Fruit fly (Drosophila melanogaster) whole organism, embryonic: ENCODE measurements around the gene Xe7.
A peak's percentile ranks its signal among the peaks of the same experiment; 100 is the strongest.

Experiments
- Adf1 ChIP-seq: fragments of 200-800 bp; sonication (Bioruptor generic); IDR thresholded peaks from 2 replicates; pipeline ENCODE4 v1.3.6; 2022; ENCODE audit warnings: missing biosample characterization, missing genetic modification characterization
- Aef1 ChIP-seq: fragments of 200-800 bp; sonication (Bioruptor generic); IDR thresholded peaks from 3 replicates; pipeline ENCODE4 v1.3.6; 2022; ENCODE audit warnings: missing biosample characterization, missing genetic modification characterization
- BEAF-32 ChIP-seq: fragments of 200-800 bp; sonication (Bioruptor generic); optimal IDR thresholded peaks from 3 replicates; lab custom pipeline; 2017; ENCODE audit warnings: missing biosample characterization, missing genetic modification characterization, mild to moderate bottlenecking, moderate library complexity, missing genetic modification reagents
- Bteb2 ChIP-seq: fragments of 200-800 bp; sonication (Bioruptor generic); optimal IDR thresholded peaks from 2 replicates; lab custom pipeline; 2016; ENCODE audit warnings: missing biosample characterization, missing genetic modification characterization
- CG11085 ChIP-seq: fragments of 200-800 bp; sonication (Bioruptor generic); IDR thresholded peaks from 2 replicates; pipeline ENCODE4 v1.3.6; 2022; ENCODE audit warnings: missing biosample characterization, missing genetic modification characterization
- CG11504 ChIP-seq: fragments of 200-800 bp; sonication (Bioruptor generic); optimal IDR thresholded peaks from 3 replicates; lab custom pipeline; 2019; ENCODE audit warnings: missing biosample characterization, mild to moderate bottlenecking, missing genetic modification characterization, moderate library complexity
- CG13296 ChIP-seq: fragments of 200-800 bp; sonication (Bioruptor generic); optimal IDR thresholded peaks from 3 replicates; lab custom pipeline; 2018; ENCODE audit warnings: missing biosample characterization, mild to moderate bottlenecking, missing genetic modification characterization
- CG15514 ChIP-seq: fragments of 200-800 bp; sonication (Bioruptor generic); optimal IDR thresholded peaks from 3 replicates; lab custom pipeline; 2017; ENCODE audit warnings: missing biosample characterization, missing genetic modification characterization, mild to moderate bottlenecking, moderate library complexity, missing genetic modification reagents
- CG16813 ChIP-seq: fragments of 200-800 bp; sonication (Bioruptor generic); IDR thresholded peaks from 3 replicates; pipeline ENCODE4 v1.3.6; 2022; ENCODE audit warnings: missing biosample characterization, missing genetic modification characterization; ENCODE audit not compliant: partially characterized antibody
- CG30403 ChIP-seq: fragments of 200-800 bp; sonication (Bioruptor generic); optimal IDR thresholded peaks from 3 replicates; lab custom pipeline; 2016; ENCODE audit warnings: missing biosample characterization, missing genetic modification characterization
- CG31365 ChIP-seq: fragments of 200-800 bp; sonication (Bioruptor generic); optimal IDR thresholded peaks from 2 replicates; lab custom pipeline; 2018; ENCODE audit warnings: missing biosample characterization, mild to moderate bottlenecking, missing genetic modification characterization
- CG34422 ChIP-seq: fragments of 200-800 bp; sonication (Bioruptor generic); IDR thresholded peaks from 3 replicates; pipeline ENCODE4 v1.3.6; 2022; ENCODE audit warnings: missing biosample characterization, missing genetic modification characterization
- CG4707 ChIP-seq: fragments of 200-800 bp; sonication (Bioruptor generic); optimal IDR thresholded peaks from 2 replicates; lab custom pipeline; 2018; ENCODE audit warnings: missing biosample characterization, mild to moderate bottlenecking, missing genetic modification characterization, moderate library complexity
- CG5180 ChIP-seq: fragments of 200-800 bp; sonication (Bioruptor generic); optimal IDR thresholded peaks from 3 replicates; lab custom pipeline; 2017; ENCODE audit warnings: missing biosample characterization, missing genetic modification characterization, mild to moderate bottlenecking, moderate library complexity, missing genetic modification reagents
- CG6765 ChIP-seq: fragments of 200-800 bp; sonication (Bioruptor generic); optimal IDR thresholded peaks from 3 replicates; lab custom pipeline; 2017; ENCODE audit warnings: missing biosample characterization, mild to moderate bottlenecking, missing genetic modification characterization
- CG6791 ChIP-seq: fragments of 200-800 bp; sonication (Bioruptor generic); IDR thresholded peaks from 3 replicates; pipeline ENCODE4 v1.3.6; 2022; ENCODE audit warnings: missing biosample characterization, missing genetic modification characterization; ENCODE audit not compliant: partially characterized antibody
- CG6813 ChIP-seq: fragments of 200-800 bp; sonication (Bioruptor generic); optimal IDR thresholded peaks from 2 replicates; lab custom pipeline; 2017; ENCODE audit warnings: missing biosample characterization, missing genetic modification characterization, mild to moderate bottlenecking, moderate library complexity, missing genetic modification reagents
- CG7357 ChIP-seq: fragments of 200-800 bp; sonication (Bioruptor generic); IDR thresholded peaks from 3 replicates; pipeline ENCODE4 v1.3.6; 2022; ENCODE audit warnings: missing biosample characterization, missing genetic modification characterization
- CG7556 ChIP-seq: fragments of 200-800 bp; sonication (Bioruptor generic); optimal IDR thresholded peaks from 2 replicates; lab custom pipeline; 2017; ENCODE audit warnings: missing biosample characterization, mild to moderate bottlenecking, missing genetic modification characterization
- CG8765 ChIP-seq: fragments of 200-800 bp; sonication (Bioruptor generic); IDR thresholded peaks from 2 replicates; pipeline ENCODE4 v1.3.6; 2022; ENCODE audit warnings: missing biosample characterization, missing genetic modification characterization
- CG8924 ChIP-seq: fragments of 200-800 bp; optimal IDR thresholded peaks from 3 replicates; lab custom pipeline; 2019; ENCODE audit warnings: missing biosample characterization, mild to moderate bottlenecking, missing genetic modification characterization, moderate library complexity
- Dek ChIP-seq: fragments of 200-800 bp; sonication (Bioruptor generic); optimal IDR thresholded peaks from 3 replicates; lab custom pipeline; 2019; ENCODE audit warnings: missing biosample characterization, mild to moderate bottlenecking, missing genetic modification characterization, moderate library complexity
- Dll ChIP-seq: fragments of 200-800 bp; sonication (Bioruptor generic); IDR thresholded peaks from 4 replicates; pipeline ENCODE4 v1.3.6; 2022; ENCODE audit warnings: missing biosample characterization, missing genetic modification characterization; ENCODE audit not compliant: partially characterized antibody
- Elba2 ChIP-seq: fragments of 200-800 bp; sonication (Bioruptor generic); optimal IDR thresholded peaks from 3 replicates; lab custom pipeline; 2016; ENCODE audit warnings: missing biosample characterization, missing genetic modification characterization
- Ets97D ChIP-seq: fragments of 200-800 bp; sonication (Bioruptor generic); optimal IDR thresholded peaks from 3 replicates; lab custom pipeline; 2016; ENCODE audit warnings: missing biosample characterization, missing genetic modification characterization
- Gsc ChIP-seq: fragments of 200-800 bp; sonication (Bioruptor generic); IDR thresholded peaks from 2 replicates; pipeline ENCODE4 v1.3.6; 2022; ENCODE audit warnings: missing biosample characterization, missing genetic modification characterization
- Max ChIP-seq: fragments of 200-800 bp; sonication (Bioruptor generic); optimal IDR thresholded peaks from 2 replicates; lab custom pipeline; 2016; ENCODE audit warnings: missing biosample characterization, mild to moderate bottlenecking, missing genetic modification characterization
- NC2α ChIP-seq: fragments of 200-800 bp; sonication (Bioruptor generic); optimal IDR thresholded peaks from 2 replicates; lab custom pipeline; 2016; ENCODE audit warnings: missing biosample characterization, missing genetic modification characterization
- Neu2 ChIP-seq: fragments of 200-800 bp; sonication (Bioruptor generic); optimal IDR thresholded peaks from 3 replicates; lab custom pipeline; 2016; ENCODE audit warnings: missing biosample characterization, missing genetic modification characterization, borderline replicate concordance
- Oaz ChIP-seq: fragments of 200-800 bp; sonication (Bioruptor generic); IDR thresholded peaks from 2 replicates; pipeline ENCODE4 v1.3.6; 2022; ENCODE audit warnings: missing biosample characterization, missing genetic modification characterization
- Side ChIP-seq: fragments of 200-800 bp; sonication (Bioruptor generic); optimal IDR thresholded peaks from 2 replicates; lab custom pipeline; 2016; ENCODE audit warnings: missing biosample characterization, missing genetic modification characterization
- Spps ChIP-seq: fragments of 200-800 bp; sonication (Bioruptor generic); optimal IDR thresholded peaks from 2 replicates; lab custom pipeline; 2018; ENCODE audit warnings: missing biosample characterization, mild to moderate bottlenecking, missing genetic modification characterization
- Stat92E ChIP-seq, 3 experiments: fragments of >200 bp in 2 of 3; fragments of 200-800 bp in 1 of 3; sonication (Bioruptor generic) in 1 of 3; optimal IDR thresholded peaks; 2 replicates each; lab custom pipeline; 2017 to 2019; ENCODE audit warnings: missing biosample characterization in 3 of 3, missing genetic modification characterization in 3 of 3, mild to moderate bottlenecking in 1 of 3, moderate library complexity in 1 of 3
- Tbp ChIP-seq: fragments of >200 bp; optimal IDR thresholded peaks from 2 replicates; lab custom pipeline; 2018; ENCODE audit warnings: missing biosample characterization, missing genetic modification characterization
- ac ChIP-seq: fragments of 200-800 bp; sonication (Bioruptor generic); optimal IDR thresholded peaks from 3 replicates; lab custom pipeline; 2017; ENCODE audit warnings: missing biosample characterization, mild to moderate bottlenecking, missing genetic modification characterization
- croc ChIP-seq: fragments of 200-800 bp; sonication (Bioruptor generic); conservative IDR thresholded peaks from 3 replicates; pipeline ENCODE4 v1.3.6; 2022; ENCODE audit warnings: missing biosample characterization, missing genetic modification characterization
- crol ChIP-seq: fragments of 200-800 bp; sonication (Bioruptor generic); IDR thresholded peaks from 2 replicates; pipeline ENCODE4 v1.3.6; 2022; ENCODE audit warnings: missing biosample characterization, missing genetic modification characterization
- dm ChIP-seq: fragments of 200-800 bp; sonication (Bioruptor generic); optimal IDR thresholded peaks from 3 replicates; lab custom pipeline; 2016; ENCODE audit warnings: missing biosample characterization, missing genetic modification characterization
- ftz-f1 ChIP-seq: fragments of 200-800 bp; sonication (Bioruptor generic); optimal IDR thresholded peaks from 2 replicates; lab custom pipeline; 2016; ENCODE audit warnings: missing biosample characterization, missing genetic modification characterization
- grau ChIP-seq: fragments of 200-800 bp; optimal IDR thresholded peaks from 3 replicates; lab custom pipeline; 2019; ENCODE audit warnings: missing biosample characterization, mild to moderate bottlenecking, missing genetic modification characterization, moderate library complexity
- lab ChIP-seq: fragments of 200-800 bp; sonication (Bioruptor generic); optimal IDR thresholded peaks from 3 replicates; lab custom pipeline; 2017; ENCODE audit warnings: missing biosample characterization, missing genetic modification characterization, mild to moderate bottlenecking, moderate library complexity, missing genetic modification reagents
- pan ChIP-seq, 4 experiments: fragments of >200 bp in 3 of 4; fragments of 200-800 bp in 1 of 4; sonication (Bioruptor generic) in 1 of 4; optimal IDR thresholded peaks in 3 of 4; IDR thresholded peaks in 1 of 4; 2 replicates each; pipeline versions ENCODE4 v1.3.6 to Lab custom; 2017 to 2022; ENCODE audit warnings: missing biosample characterization in 2 of 4, missing genetic modification characterization in 2 of 4, mixed read lengths in 1 of 4
- prd ChIP-seq, 3 experiments: fragments of >200 bp in 2 of 3; fragments of 200-800 bp in 1 of 3; sonication (Bioruptor generic) in 1 of 3; optimal IDR thresholded peaks in 2 of 3; IDR thresholded peaks in 1 of 3; 2 replicates in 2 of 3; 3 replicates in 1 of 3; pipeline versions ENCODE4 v1.3.6 to Lab custom; 2017 to 2022; ENCODE audit warnings: missing biosample characterization in 1 of 3, missing genetic modification characterization in 1 of 3
- slou ChIP-seq: fragments of 200-800 bp; sonication (Bioruptor generic); optimal IDR thresholded peaks from 3 replicates; lab custom pipeline; 2016; ENCODE audit warnings: missing biosample characterization, missing genetic modification characterization
- usp ChIP-seq: fragments of >200 bp; optimal IDR thresholded peaks from 2 replicates; lab custom pipeline; 2017; ENCODE audit warnings: missing biosample characterization, missing genetic modification characterization
- vvl ChIP-seq: fragments of 200-800 bp; sonication (Bioruptor generic); IDR thresholded peaks from 2 replicates; pipeline ENCODE4 v1.3.6; 2022; ENCODE audit warnings: missing biosample characterization, missing genetic modification characterization
- yki ChIP-seq: fragments of >200 bp; optimal IDR thresholded peaks from 3 replicates; lab custom pipeline; 2018

Gene Xe7

dm6 chr3R:5636519-5637430, 32.4 kb downstream of the Xe7 start, which contains the start of the genes CG31548 and CG12170 (continued):
- TF ChIP-seq Oaz (GFP tag; lab: Robert Waterston, UW), result no peak
- no peak for TF ChIP-seq Adf1
- TF ChIP-seq CG6813 (GFP tag; lab: Kevin White, UChicago), result no peak
- TF ChIP-seq grau (tag; lab: Kevin White, UChicago), result peak; percentile 62
- TF ChIP-seq crol (GFP tag; lab: Robert Waterston, UW), result no peak
- no peak for TF ChIP-seq CG8765
- no peak for TF ChIP-seq slou (GFP tag; lab: Kevin White, UChicago)
- no peak for TF ChIP-seq CG11085 (GFP tag; lab: Robert Waterston, UW)
- TF ChIP-seq dm, result no peak
- no peak for TF ChIP-seq Dll (GFP tag; lab: Robert Waterston, UW)
- TF ChIP-seq Ets97D (GFP tag; lab: Kevin White, UChicago), result peak; percentile 14
- peak; percentile 27 for TF ChIP-seq Spps (tag; lab: Kevin White, UChicago)
- no peak for TF ChIP-seq croc (GFP tag; lab: Robert Waterston, UW)
- TF ChIP-seq CG6765 (GFP tag; lab: Kevin White, UChicago), result no peak
- TF ChIP-seq Side (GFP tag; lab: Kevin White, UChicago), result peak; percentile 17
- TF ChIP-seq Neu2, result no peak
- no peak for TF ChIP-seq BEAF-32 (GFP tag; lab: Kevin White, UChicago)
- TF ChIP-seq CG13296 (GFP tag; lab: Kevin White, UChicago), result peak; percentile 42
- no peak for TF ChIP-seq Max (GFP tag; lab: Kevin White, UChicago)
- no peak for TF ChIP-seq yki (lab: Kevin White, UChicago)
- TF ChIP-seq prd (optimal IDR thresholded peaks at IDR 0.05; lab: Kevin White, UChicago), result no peak
- TF ChIP-seq prd (GFP tag; IDR thresholded peaks at IDR 0.05; lab: Robert Waterston, UW), result peak; percentile 42; the same call in 1 of the 3 replicates
- no peak for TF ChIP-seq pan (optimal IDR thresholded peaks at IDR 0.05; lab: Kevin White, UChicago)
- TF ChIP-seq pan (GFP tag; optimal IDR thresholded peaks at IDR 0.05 in 1 of 2, IDR thresholded peaks at IDR 0.05 in 1 of 2), result peak in 1 of 2 experiments; percentile 48
- TF ChIP-seq CG31365 (tag; lab: Kevin White, UChicago), result no peak
- peak; percentile 53 for TF ChIP-seq CG30403
- no peak for TF ChIP-seq lab
- TF ChIP-seq Gsc (GFP tag; lab: Robert Waterston, UW), result no peak
- TF ChIP-seq CG34422 (GFP tag; lab: Robert Waterston, UW), result 0 out of 3 replicates have a peak, but pooled peaks have one; percentile 16
- TF ChIP-seq Bteb2, result no peak
- TF ChIP-seq CG8924 (tag; lab: Kevin White, UChicago), result peak; percentile 65
- TF ChIP-seq CG7357 (GFP tag; lab: Robert Waterston, UW), result no peak
- TF ChIP-seq CG11504, result no peak
- TF ChIP-seq CG16813 (GFP tag; lab: Robert Waterston, UW), result no peak
- peak; percentile 64 for TF ChIP-seq vvl (GFP tag; lab: Robert Waterston, UW)
- TF ChIP-seq CG4707 (GFP tag; lab: Kevin White, UChicago), result no peak
- no peak for TF ChIP-seq Tbp (GFP tag; lab: Kevin White, UChicago)
- TF ChIP-seq CG7556 (GFP tag; lab: Kevin White, UChicago), result no peak
- no peak for TF ChIP-seq Dek
- no peak for TF ChIP-seq NC2α
- no peak for TF ChIP-seq ac (GFP tag; lab: Kevin White, UChicago)
- TF ChIP-seq CG6791 (GFP tag; lab: Robert Waterston, UW), result no peak
- no peak for TF ChIP-seq Stat92E (GFP tag; optimal IDR thresholded peaks at IDR 0.05; lab: Kevin White, UChicago)
- TF ChIP-seq ftz-f1, result no peak
- TF ChIP-seq CG5180, result no peak
- no peak for TF ChIP-seq Elba2
- TF ChIP-seq CG15514 (GFP tag; lab: Kevin White, UChicago), result peak; percentile 53
- TF ChIP-seq usp, result no peak
- 0 out of 3 replicates have a peak, but pooled peaks have one; percentile 18 for TF ChIP-seq Aef1
